Worm (Caenorhabditis elegans) whole organism, young adult: ENCODE data around the gene unc-42.

Experiments used
- ceh-100 ChIP-seq: fragments of 200-800 bp; sonication (Bioruptor generic); IDR thresholded peaks from 2 replicates; pipeline ENCODE4 v1.3.6; 2022; ENCODE audit warnings: missing genetic modification reagents, missing genetic modification characterization, missing compliant biosample characterization
- efl-1 ChIP-seq: fragments of 150-350 bp; optimal IDR thresholded peaks from 2 replicates; lab custom pipeline; 2014; ENCODE audit warnings: missing biosample characterization, missing genetic modification reagents, missing genetic modification characterization
- nhr-120 ChIP-seq: fragments of 200-800 bp; sonication (Bioruptor generic); IDR thresholded peaks from 2 replicates; pipeline ENCODE4 v1.3.6; 2022; ENCODE audit warnings: missing genetic modification characterization, missing compliant biosample characterization
- snpc-3.4 ChIP-seq: sonication (generic microtip); optimal IDR thresholded peaks from 2 replicates; lab custom pipeline; 2017; ENCODE audit warnings: missing genetic modification characterization, mild to moderate bottlenecking, missing compliant biosample characterization, antibody characterized with exemption, moderate library complexity, missing genotype, missing genetic modification reagents
- snpc-4 ChIP-seq, 5 experiments: fragments of 150-350 bp in 1 of 5; sonication (generic microtip) in 4 of 5; optimal IDR thresholded peaks; 2 replicates each; lab custom pipeline; 2014 to 2018; ENCODE audit warnings: missing genetic modification characterization in 5 of 5, missing biosample characterization in 3 of 5, antibody characterized with exemption in 2 of 5, mild to moderate bottlenecking in 2 of 5, missing compliant biosample characterization in 2 of 5, missing genotype in 2 of 5, moderate library complexity in 2 of 5, missing genetic modification reagents in 1 of 5
- tlf-1 ChIP-seq: fragments of 200-800 bp; sonication (Bioruptor generic); optimal IDR thresholded peaks from 2 replicates; lab custom pipeline; 2018; ENCODE audit warnings: mild to moderate bottlenecking, missing genetic modification characterization, missing compliant biosample characterization
- unc-62 ChIP-seq: fragments of 150-350 bp; optimal IDR thresholded peaks from 2 replicates; lab custom pipeline; 2014; ENCODE audit warnings: missing biosample characterization, missing genetic modification reagents, missing genetic modification characterization

DNA sequence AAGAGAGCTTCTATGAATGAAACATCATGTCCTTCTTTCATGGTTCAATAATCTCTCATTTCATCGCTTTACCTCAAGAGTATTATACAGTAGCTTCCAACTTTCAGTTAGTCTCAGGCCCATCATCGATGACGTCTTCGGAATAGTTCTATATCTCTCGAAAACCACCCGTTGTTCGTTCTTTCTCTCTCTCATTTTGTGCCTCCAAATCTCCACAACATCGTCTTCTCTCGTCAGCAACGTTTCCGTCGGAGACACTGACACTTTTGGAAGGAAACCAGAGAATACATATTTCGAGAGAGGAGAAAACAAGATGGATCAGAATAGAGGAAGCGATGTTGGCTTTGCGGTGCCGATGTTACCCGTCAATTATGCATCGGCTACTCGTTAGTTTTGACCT lies 37.3 kb downstream of the unc-42 start:
- TF ChIP-seq unc-62 (GFP tag; lab: Kevin White, UChicago), result no peak
- no peak for TF ChIP-seq ceh-100 (GFP tag; lab: Robert Waterston, UW)
- no peak for TF ChIP-seq snpc-4 (GFP tag; optimal IDR thresholded peaks at IDR 0.05; lab: Kevin White, UChicago)
- no peak for TF ChIP-seq snpc-4 (tag; optimal IDR thresholded peaks at IDR 0.05; lab: Kevin White, UChicago)
- no peak for TF ChIP-seq nhr-120 (GFP tag; lab: Robert Waterston, UW)
- TF ChIP-seq efl-1 (GFP tag; lab: Kevin White, UChicago), result no peak
- TF ChIP-seq tlf-1, result no peak
- TF ChIP-seq snpc-3.4 (tag; lab: Kevin White, UChicago), result no peak
